Worm (Caenorhabditis elegans): ENCODE measurements around the gene F55H2.5.

- no peak for TF ChIP-seq mef-2 (tag; optimal IDR thresholded peaks at IDR 0.05)
- TF ChIP-seq unc-86 (tag; optimal IDR thresholded peaks at IDR 0.05), result no peak
- no peak for TF ChIP-seq pqm-1 (tag; optimal IDR thresholded peaks at IDR 0.05)
- TF ChIP-seq lin-15B (tag; optimal IDR thresholded peaks at IDR 0.05), result peak; percentile 17
- no peak for TF ChIP-seq unc-62 (GFP tag; optimal IDR thresholded peaks at IDR 0.05)
- no peak for TF ChIP-seq fkh-10 (GFP tag; optimal IDR thresholded peaks at IDR 0.05)
- no peak for TF ChIP-seq sptf-1 (tag; optimal IDR thresholded peaks at IDR 0.05)
- no peak for TF ChIP-seq grh-1 (GFP tag; IDR thresholded peaks at IDR 0.05)
- TF ChIP-seq lin-13 (GFP tag; optimal IDR thresholded peaks at IDR 0.05), result no peak
- no peak for TF ChIP-seq lin-39 (tag; optimal IDR thresholded peaks at IDR 0.05)
- TF ChIP-seq zag-1 (tag; optimal IDR thresholded peaks at IDR 0.05), result no peak
Observed at ce11 chrIII:9542816-9543215, 31.5 kb downstream of the F55H2.5 start, which contains the start of gene eif-2Balpha.
